Fruit fly (Drosophila melanogaster) whole organism, adult: ENCODE results near the gene CG10680.

Experiments used
- CG11617 ChIP-seq: fragments of 200-800 bp; sonication (Bioruptor generic); optimal IDR thresholded peaks from 2 replicates; lab custom pipeline; 2017; ENCODE audit warnings: mild to moderate bottlenecking, missing biosample characterization, missing genetic modification reagents, missing genetic modification characterization
- CG12768 ChIP-seq: fragments of 200-800 bp; sonication (Bioruptor generic); optimal IDR thresholded peaks from 2 replicates; lab custom pipeline; 2017; ENCODE audit warnings: missing biosample characterization, missing genetic modification characterization, mild to moderate bottlenecking, moderate library complexity, missing genetic modification reagents
- CG14711 ChIP-seq: fragments of 200-800 bp; sonication (Bioruptor generic); optimal IDR thresholded peaks from 2 replicates; lab custom pipeline; 2018; ENCODE audit warnings: missing biosample characterization, mild to moderate bottlenecking, missing genetic modification characterization, moderate library complexity
- CG1620 ChIP-seq: fragments of 200-800 bp; sonication (Bioruptor generic); optimal IDR thresholded peaks from 2 replicates; lab custom pipeline; 2016; ENCODE audit warnings: missing biosample characterization, missing genetic modification characterization
- CG33017 ChIP-seq: fragments of 200-800 bp; sonication (Bioruptor generic); optimal IDR thresholded peaks from 2 replicates; lab custom pipeline; 2018; ENCODE audit warnings: missing biosample characterization, mild to moderate bottlenecking, missing genetic modification characterization, moderate library complexity
- CG5204 ChIP-seq: fragments of 200-800 bp; sonication (Bioruptor generic); optimal IDR thresholded peaks from 2 replicates; lab custom pipeline; 2016; ENCODE audit warnings: missing biosample characterization, missing genetic modification characterization
- CG7045 ChIP-seq: fragments of 200-800 bp; sonication (Bioruptor generic); optimal IDR thresholded peaks from 2 replicates; lab custom pipeline; 2017; ENCODE audit warnings: missing biosample characterization, mild to moderate bottlenecking, missing genetic modification characterization
- CG7101 ChIP-seq: fragments of 200-800 bp; sonication (Bioruptor generic); optimal IDR thresholded peaks from 2 replicates; lab custom pipeline; 2018; ENCODE audit warnings: missing biosample characterization, mild to moderate bottlenecking, missing genetic modification characterization, moderate library complexity
- Clk ChIP-seq: fragments of 200-800 bp; sonication (Bioruptor generic); optimal IDR thresholded peaks from 2 replicates; lab custom pipeline; 2017; ENCODE audit warnings: missing biosample characterization, missing genetic modification characterization
- Crg-1 ChIP-seq: fragments of 200-800 bp; sonication (Bioruptor generic); optimal IDR thresholded peaks from 2 replicates; lab custom pipeline; 2016; ENCODE audit warnings: missing biosample characterization, missing genetic modification characterization
- Hr96 ChIP-seq: fragments of 200-800 bp; sonication (Bioruptor generic); optimal IDR thresholded peaks from 2 replicates; lab custom pipeline; 2016; ENCODE audit warnings: missing biosample characterization, missing genetic modification characterization
- Mnt ChIP-seq: fragments of 200-800 bp; sonication (Bioruptor generic); optimal IDR thresholded peaks from 2 replicates; lab custom pipeline; 2016; ENCODE audit warnings: missing biosample characterization, mild to moderate bottlenecking, missing genetic modification characterization
- bab1 ChIP-seq: fragments of 200-800 bp; sonication (Bioruptor generic); optimal IDR thresholded peaks from 3 replicates; lab custom pipeline; 2019; ENCODE audit warnings: missing biosample characterization, mild to moderate bottlenecking, missing genetic modification characterization, moderate library complexity
- cic ChIP-seq: fragments of 200-800 bp; sonication (Bioruptor generic); optimal IDR thresholded peaks from 2 replicates; lab custom pipeline; 2017; ENCODE audit warnings: missing biosample characterization, mild to moderate bottlenecking, missing genetic modification characterization, moderate library complexity
- cnc ChIP-seq, 2 experiments: fragments of >200 bp; optimal IDR thresholded peaks; 2 replicates each; lab custom pipeline; 2017
- kay ChIP-seq: fragments of 200-800 bp; sonication (Bioruptor generic); peaks from one replicate; lab custom pipeline; 2016; ENCODE audit warnings: missing biosample characterization, missing genetic modification characterization, borderline replicate concordance
- ovo ChIP-seq: fragments of 200-800 bp; sonication (Bioruptor generic); optimal IDR thresholded peaks from 2 replicates; lab custom pipeline; 2016; ENCODE audit warnings: missing biosample characterization, missing genetic modification characterization
- pad ChIP-seq: fragments of 200-800 bp; sonication (Bioruptor generic); optimal IDR thresholded peaks from 3 replicates; lab custom pipeline; 2017; ENCODE audit warnings: missing biosample characterization, missing genetic modification characterization, mild to moderate bottlenecking, moderate library complexity, missing genetic modification reagents
- tj ChIP-seq: fragments of 200-800 bp; sonication (Bioruptor generic); optimal IDR thresholded peaks from 3 replicates; lab custom pipeline; 2017; ENCODE audit warnings: missing biosample characterization, mild to moderate bottlenecking, missing genetic modification characterization, moderate library complexity
- toe ChIP-seq: fragments of 200-800 bp; sonication (Bioruptor generic); optimal IDR thresholded peaks from 2 replicates; lab custom pipeline; 2016; ENCODE audit warnings: missing biosample characterization, missing genetic modification characterization

Gene CG10680

DNA sequence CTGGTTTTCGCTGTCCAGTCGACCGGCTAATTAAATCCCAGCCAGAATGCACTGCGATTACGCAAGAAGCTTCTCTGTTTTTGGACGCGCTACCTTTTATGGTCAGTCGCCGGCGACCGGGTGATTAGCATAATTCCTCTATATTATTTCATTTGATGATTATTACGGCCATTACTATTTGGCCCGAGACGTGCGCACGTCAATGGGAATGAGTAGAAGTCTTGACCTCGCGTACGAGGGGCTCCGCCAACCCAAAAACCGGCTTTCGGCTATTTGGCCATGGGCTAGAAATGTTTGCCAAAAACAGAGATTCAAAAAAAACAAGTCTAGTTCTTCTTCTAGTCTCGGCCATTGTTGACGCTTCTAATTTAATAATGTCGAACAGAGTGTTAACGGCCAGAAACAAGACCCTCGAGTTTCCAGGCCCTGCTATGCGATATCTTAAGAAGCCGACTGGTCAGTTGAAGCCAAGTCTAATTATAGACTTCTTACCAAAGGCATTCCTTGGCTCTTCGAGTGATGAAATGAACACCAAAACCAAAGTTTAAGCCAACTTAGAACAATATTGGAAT, 28.6 kb downstream of the CG10680 start:
- TF ChIP-seq CG33017 (tag; lab: Kevin White, UChicago) (no peak), Clk (GFP tag; lab: Kevin White, UChicago) (no peak), CG12768 (no peak), toe (GFP tag; lab: Kevin White, UChicago) (no peak), Hr96 (GFP tag; lab: Kevin White, UChicago) (no peak), CG7101 (tag; lab: Kevin White, UChicago) (no peak), CG11617 (GFP tag; lab: Kevin White, UChicago) (no peak), cnc (optimal IDR thresholded peaks at IDR 0.05; lab: Kevin White, UChicago) (no peak), bab1 (GFP tag; lab: Kevin White, UChicago) (no peak), pad (GFP tag; lab: Kevin White, UChicago) (no peak), CG1620 (GFP tag; lab: Kevin White, UChicago) (no peak), kay (GFP tag; lab: Kevin White, UChicago) (no peak), ovo (no peak), CG14711 (tag; lab: Kevin White, UChicago) (no peak), Mnt (GFP tag; lab: Kevin White, UChicago) (no peak), Crg-1 (no peak), CG7045 (GFP tag; lab: Kevin White, UChicago) (no peak)

- TF ChIP-seq Hr96 (GFP tag; lab: Kevin White, UChicago), result no peak
- no peak for TF ChIP-seq kay (GFP tag; lab: Kevin White, UChicago)
- no peak for TF ChIP-seq CG12768
- no peak for TF ChIP-seq bab1 (GFP tag; lab: Kevin White, UChicago)
- TF ChIP-seq Clk (GFP tag; lab: Kevin White, UChicago), result no peak
- no peak for TF ChIP-seq Mnt (GFP tag; lab: Kevin White, UChicago)
- TF ChIP-seq CG7101 (tag; lab: Kevin White, UChicago), result no peak
- TF ChIP-seq CG11617 (GFP tag; lab: Kevin White, UChicago), result no peak
- TF ChIP-seq CG7045 (GFP tag; lab: Kevin White, UChicago), result no peak
- no peak for TF ChIP-seq toe (GFP tag; lab: Kevin White, UChicago)
Measured at dm6 chr2L:19998139-19998538, 34.2 kb downstream of the CG10680 start.

- no peak for TF ChIP-seq bab1 (GFP tag; lab: Kevin White, UChicago)
- no peak for TF ChIP-seq Crg-1
Measured at dm6 chr2L:20002086-20002485, 38.1 kb downstream of the CG10680 start.

dm6 chr2L:20004341-20004740, 40.4 kb downstream of the CG10680 start:
- TF ChIP-seq CG33017 (tag; lab: Kevin White, UChicago), result no peak
- no peak for TF ChIP-seq CG5204
- TF ChIP-seq Hr96 (GFP tag; lab: Kevin White, UChicago), result no peak
- no peak for TF ChIP-seq tj (GFP tag; lab: Kevin White, UChicago)
- TF ChIP-seq CG11617 (GFP tag; lab: Kevin White, UChicago), result no peak
- no peak for TF ChIP-seq cnc (optimal IDR thresholded peaks at IDR 0.05; lab: Kevin White, UChicago)
- no peak for TF ChIP-seq Crg-1
- TF ChIP-seq bab1 (GFP tag; lab: Kevin White, UChicago), result no peak
- TF ChIP-seq CG1620 (GFP tag; lab: Kevin White, UChicago), result no peak
- no peak for TF ChIP-seq toe (GFP tag; lab: Kevin White, UChicago)
- no peak for TF ChIP-seq kay (GFP tag; lab: Kevin White, UChicago)

dm6 chr2L:20005064-20005463, 41.1 kb downstream of the CG10680 start:
- TF ChIP-seq CG12768, result no peak
- no peak for TF ChIP-seq pad (GFP tag; lab: Kevin White, UChicago)
- no peak for TF ChIP-seq CG33017 (tag; lab: Kevin White, UChicago)
- TF ChIP-seq cnc (optimal IDR thresholded peaks at IDR 0.05; lab: Kevin White, UChicago), result no peak
- TF ChIP-seq Mnt (GFP tag; lab: Kevin White, UChicago), result no peak
- no peak for TF ChIP-seq Clk (GFP tag; lab: Kevin White, UChicago)
- TF ChIP-seq Hr96 (GFP tag; lab: Kevin White, UChicago), result no peak
- no peak for TF ChIP-seq kay (GFP tag; lab: Kevin White, UChicago)
- TF ChIP-seq CG14711 (tag; lab: Kevin White, UChicago), result no peak
- TF ChIP-seq Crg-1, result no peak
- TF ChIP-seq cic (GFP tag; lab: Kevin White, UChicago), result no peak
- TF ChIP-seq bab1 (GFP tag; lab: Kevin White, UChicago), result no peak
